Fruit fly (Drosophila melanogaster) ovary, adult (tissue): Measurements from ENCODE around the gene Ir7e.

Source experiments
- CG17801 ChIP-seq: fragments of 200-800 bp; optimal IDR thresholded peaks from 2 replicates; lab custom pipeline; 2019; ENCODE audit warnings: missing biosample characterization, mild to moderate bottlenecking, missing genetic modification characterization, moderate library complexity; ENCODE audit not compliant: partially characterized antibody

The Ir7e gene

DNA sequence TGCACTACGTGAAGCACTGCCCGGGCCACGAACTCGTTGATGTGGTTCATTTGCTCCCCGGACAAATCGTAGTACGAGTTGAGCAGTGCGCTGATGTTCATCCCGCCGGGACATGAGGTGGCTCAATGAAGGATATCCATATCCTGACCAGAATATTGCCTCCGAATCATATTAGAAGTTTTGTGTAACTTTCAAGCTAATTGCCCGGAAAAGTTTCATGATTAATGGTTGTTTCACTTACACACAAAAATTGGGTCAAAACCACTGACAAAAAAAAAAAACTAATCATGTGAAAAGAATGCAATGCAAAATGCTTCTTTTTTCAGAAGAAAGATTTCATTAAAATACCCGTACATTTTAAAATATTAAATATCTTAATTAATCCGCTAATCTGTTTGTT is at the start of gene Ir7e:
TSS of gene Ir7e (minus strand) at position 101 of the 400 bp plus-strand sequence.
- TF ChIP-seq CG17801 (GFP tag; lab: Kevin White, UChicago) = no peak

DNA sequence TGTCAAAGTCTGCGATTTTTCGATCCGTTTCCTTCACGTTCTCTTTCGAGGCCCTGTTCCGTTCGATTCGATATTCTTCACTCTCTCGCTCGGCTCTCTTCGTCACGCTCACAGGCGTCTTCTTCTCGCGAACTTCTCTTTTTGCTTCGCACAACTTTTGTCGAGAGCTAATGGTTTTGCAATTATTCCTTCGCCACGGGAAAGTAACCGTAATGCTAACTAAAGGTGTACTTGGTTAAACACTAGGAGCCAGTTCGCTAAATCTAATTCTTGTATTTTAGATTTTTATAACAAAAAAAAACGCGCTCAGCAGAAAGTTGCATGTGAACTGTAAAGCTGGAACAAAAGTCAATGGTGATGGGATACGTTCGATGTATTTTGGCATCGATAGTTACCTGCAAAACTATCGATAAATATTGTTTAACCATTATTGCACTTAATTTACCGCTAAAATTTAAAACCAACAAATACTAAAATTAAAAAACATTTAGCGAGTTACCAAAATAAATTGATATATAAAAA is 49.6 kb upstream of the Ir7e start, which contains the start of gene mahe:
TSS of gene mahe (minus strand) at position 355 of the 522 bp plus-strand sequence.
- TF ChIP-seq CG17801 (GFP tag; lab: Kevin White, UChicago) = no peak

DNA sequence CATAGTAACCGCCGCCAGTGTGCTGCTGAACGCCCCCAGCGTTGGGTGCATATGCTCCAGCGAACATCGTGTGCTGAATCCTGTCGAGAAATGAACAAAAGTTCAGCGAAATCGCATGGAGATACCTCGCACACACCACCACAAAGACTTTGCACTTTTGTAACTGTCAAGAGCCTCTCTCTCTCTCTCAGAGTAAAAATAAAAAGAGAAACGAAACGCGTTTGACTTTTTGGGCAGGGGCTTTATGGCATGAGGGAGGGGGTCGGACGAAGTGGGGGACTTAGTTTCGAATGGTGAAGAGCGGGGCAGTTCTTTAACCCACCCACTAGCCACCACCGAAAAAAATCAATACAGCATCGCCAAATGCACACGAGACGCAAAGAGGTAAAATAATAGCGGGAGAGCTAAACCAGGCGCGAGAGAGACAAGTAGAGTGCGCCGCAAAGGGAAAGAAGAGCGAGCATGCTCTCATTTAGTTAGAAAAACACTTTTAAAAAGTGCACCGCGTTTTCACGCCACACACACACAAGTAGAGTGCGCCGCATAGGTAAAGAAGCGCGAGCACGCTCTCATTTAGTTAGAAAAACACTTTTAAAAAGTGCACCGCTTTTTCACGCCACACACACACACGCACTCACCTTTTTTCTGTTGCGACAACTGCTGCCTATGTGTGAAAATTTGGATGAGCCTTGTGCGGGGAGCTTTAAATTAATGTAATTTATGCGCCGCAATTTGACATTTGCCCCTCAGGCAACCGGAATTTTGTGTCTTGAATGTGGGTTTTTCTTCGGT is 49.0 kb upstream of the Ir7e start:
- TF ChIP-seq CG17801 (GFP tag; lab: Kevin White, UChicago) = no peak

DNA sequence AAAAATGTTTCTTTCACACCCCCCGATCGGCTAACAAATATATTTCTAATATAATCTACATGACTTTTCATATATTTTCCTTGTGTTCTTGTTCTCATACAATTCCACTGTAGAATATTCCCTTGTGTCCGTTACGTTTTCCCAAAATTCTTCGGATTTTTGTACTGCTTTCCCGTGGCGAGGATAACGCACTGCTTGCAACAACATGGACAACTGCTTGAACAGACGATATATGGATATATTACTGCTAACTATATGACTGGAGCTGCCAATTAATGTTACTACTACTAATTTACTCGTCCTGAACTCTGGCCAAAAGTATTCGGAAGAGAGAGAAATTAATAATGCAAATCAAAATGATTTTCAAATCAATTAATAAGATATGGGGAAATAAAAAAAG is 43.4 kb upstream of the Ir7e start:
- no peak for TF ChIP-seq CG17801 (GFP tag; lab: Kevin White, UChicago)

DNA sequence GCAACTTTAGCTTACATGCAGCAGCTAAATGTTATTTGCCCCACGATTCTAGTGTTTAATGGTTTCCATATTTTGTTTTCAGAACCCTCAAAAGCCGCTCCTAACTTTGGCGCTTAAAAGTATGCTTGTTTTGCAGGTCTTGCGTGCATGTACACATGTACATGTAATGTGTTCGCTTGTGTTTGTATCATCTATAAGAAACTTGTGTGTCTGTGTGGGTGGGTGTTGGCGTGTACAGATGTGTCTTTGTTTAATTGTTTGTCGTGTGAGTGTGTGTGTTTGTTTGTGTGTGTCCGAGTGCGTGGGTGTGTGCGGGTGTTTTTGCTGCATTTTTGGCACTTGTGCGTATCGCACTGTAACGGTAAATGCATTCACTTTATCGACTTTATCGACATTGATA is 41.6 kb upstream of the Ir7e start:
- no peak for TF ChIP-seq CG17801 (GFP tag; lab: Kevin White, UChicago)

DNA sequence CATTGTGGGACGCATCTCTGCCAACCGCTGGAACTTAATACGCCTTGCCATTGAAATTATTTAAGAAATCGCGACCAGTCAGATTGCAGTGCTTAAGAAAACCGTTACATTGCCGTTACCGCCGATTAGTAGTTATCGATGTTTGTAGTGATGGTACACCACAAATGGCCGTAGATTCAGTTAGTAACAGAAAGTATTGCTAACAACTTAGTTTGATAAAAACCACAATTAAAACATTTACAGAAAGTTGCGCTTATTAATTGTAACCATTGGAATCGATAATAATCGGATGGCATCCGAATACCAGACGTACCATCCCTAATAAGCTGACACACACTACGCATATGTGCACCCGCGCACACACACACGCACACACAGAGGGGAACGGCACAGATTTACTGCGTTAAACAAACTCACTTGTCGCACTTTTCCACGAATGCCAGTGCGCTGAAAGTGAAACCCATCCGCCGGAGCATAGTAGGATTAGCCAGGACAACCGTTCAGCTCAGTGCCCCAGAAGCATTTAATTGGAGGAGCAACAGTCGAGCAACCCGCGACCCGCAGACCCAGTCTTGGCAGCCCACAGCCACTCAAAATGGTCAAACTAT is 38.7 kb upstream of the Ir7e start, which contains the start of the genes hdm and Ykt6:
TSS of gene hdm (minus strand) at position 51 of the 608 bp plus-strand sequence.
TSS of gene Ykt6 (plus strand) at position 329 of the 608 bp plus-strand sequence.
- TF ChIP-seq CG17801 (GFP tag; lab: Kevin White, UChicago) = peak; percentile 82

DNA sequence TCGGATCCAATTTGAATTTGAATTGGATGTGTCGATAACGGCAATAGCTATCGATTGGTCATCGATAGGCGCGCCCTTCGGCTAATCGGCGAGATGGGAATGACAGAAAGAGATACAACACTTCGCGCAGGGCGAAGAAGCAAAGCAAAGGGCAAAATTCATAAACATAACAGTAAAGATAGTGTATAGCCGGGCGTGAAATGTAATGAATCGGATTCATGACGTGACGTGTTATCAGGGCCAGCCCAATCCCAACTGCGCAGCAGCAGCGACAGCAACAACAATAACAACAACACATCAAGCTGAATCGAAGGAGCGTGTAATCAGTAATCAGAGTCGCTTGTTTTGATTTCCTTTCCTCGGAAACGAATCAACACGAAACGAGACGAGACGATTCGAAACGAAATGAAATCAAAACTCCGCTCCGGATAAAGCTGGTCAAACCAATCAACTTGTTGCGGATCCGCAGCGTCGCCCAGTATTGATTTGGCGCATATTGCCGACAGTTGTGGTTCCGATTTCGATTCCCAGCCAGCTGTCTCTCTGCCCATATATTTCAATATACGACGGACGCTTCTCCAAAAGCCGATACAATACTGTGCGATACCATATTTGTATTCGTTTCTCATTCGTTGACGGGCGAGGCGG is 30.6 kb upstream of the Ir7e start, which contains the start of gene snz:
TSS of gene snz (plus strand) at position 107 of the 648 bp plus-strand sequence.
- peak; percentile 43 for TF ChIP-seq CG17801 (GFP tag; lab: Kevin White, UChicago)

DNA sequence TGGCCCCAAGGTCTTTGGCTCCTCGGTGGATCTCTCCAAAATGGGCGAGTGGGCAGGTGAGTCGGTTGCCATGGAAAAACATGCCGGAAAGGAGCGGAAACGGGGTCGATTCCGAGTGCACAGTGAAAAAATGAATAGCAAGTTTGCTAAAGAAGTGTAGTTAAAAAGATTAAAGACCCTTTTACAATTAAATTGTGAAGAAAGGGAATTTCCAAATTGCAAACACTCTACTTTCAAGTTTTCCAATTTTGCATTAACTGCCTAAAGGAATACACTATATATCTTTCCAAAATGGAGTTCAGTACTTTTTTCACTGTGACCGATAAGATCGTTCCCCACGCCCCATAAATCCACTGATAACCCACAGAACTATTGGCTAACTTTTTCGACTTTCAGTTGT is 28.0 kb upstream of the Ir7e start:
- no peak for TF ChIP-seq CG17801 (GFP tag; lab: Kevin White, UChicago)

DNA sequence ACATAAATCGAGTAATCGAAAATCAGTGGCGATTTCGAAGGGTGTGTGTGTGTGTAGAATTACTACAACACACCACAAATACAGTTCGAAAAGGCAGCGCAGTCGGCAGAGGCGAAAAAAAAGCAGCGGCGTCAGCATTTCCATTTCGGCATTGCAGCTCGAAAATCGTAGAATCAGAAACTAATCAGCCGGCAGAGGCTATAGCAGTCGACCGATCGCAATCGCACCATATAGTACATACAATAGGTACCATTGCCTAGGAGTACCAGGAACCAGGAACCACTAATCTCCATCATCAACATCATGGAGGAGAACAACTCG is 27.6 kb upstream of the Ir7e start:
- TF ChIP-seq CG17801 (GFP tag; lab: Kevin White, UChicago) = no peak

DNA sequence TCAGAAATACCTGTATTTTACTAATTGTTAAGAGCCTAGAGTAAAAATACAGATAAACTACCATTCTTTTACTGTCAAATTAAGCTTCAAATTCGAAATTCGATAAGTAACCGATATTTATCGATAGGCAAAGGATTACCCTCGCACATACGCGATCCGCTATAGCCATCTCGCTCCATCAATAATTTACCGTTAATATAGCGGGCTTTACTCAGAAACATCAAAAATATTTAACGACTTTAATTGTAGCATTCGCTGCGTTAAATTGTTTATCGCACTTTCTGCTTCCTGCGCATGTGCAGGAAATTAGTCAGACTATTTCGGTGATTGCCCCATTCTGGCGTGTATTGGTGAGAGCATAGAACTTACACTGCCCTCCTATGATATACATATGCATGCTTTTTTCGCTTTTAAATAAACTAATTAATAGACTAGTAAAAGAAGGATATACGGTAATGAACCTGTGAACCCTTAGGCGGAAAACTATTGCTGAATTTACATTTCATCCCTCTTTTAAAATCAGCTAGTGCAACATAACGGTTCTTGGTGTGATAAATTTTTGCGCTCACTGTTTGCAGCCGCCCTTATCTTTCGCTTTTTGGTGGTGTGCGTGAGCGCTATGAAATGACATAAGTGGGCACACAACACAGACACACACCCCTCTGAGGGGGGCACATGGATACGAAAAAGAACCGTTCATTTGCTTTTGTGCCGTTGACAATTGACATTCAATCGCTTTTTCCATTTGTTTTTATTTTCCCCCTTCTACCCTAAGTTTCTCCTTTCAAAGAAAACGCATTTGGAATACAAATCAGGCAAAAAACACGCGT is 27.0 kb upstream of the Ir7e start, which contains the start of the genes dpr14 and spidey:
TSS of gene dpr14 (minus strand) at position 48 of the 830 bp plus-strand sequence.
TSS of gene spidey (plus strand) at position 693 of the 830 bp plus-strand sequence.
- TF ChIP-seq CG17801 (GFP tag; lab: Kevin White, UChicago) = peak; percentile 85

DNA sequence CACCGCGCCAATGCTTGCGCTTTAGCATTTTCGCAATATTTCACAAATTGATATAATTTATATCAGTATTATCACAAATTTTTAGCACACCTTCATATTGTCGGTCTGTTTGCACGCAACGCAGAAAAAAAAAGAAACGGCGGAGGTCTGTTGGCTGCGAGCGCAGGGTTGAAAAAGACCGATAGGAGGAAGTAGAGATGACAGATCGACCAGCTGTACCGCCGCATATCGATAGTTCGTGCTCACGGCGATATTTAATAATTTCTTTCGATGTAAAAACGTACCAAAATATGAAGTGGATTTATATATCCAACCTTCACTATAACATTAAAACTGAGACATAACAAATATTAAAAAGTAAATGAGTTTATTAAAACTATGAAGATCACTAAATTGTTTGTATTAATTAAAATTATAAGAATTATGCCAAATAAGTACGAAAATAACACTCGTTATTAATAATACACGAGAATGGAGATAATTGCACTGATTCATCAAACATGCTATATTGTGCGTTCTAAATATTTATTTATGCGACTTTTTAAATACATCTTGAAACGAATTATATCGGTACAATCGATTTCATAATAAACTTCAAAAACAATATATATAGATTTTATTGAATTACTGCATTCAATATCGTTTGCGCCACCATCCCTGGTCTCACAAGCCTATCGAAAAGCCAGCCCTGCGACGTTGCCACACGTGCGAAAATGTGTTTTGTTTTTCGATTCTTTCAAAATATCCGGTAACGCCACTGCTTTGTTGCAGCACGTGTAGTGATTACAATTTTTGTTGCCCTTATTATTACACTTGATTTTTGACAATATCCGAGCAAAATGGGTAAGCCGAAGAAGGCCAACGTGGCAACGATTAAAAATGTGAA is 19.9 kb upstream of the Ir7e start, which contains the start of the genes RpS6 and bys:
TSS of gene RpS6 (minus strand) at position 179 of the 886 bp plus-strand sequence.
TSS of gene bys (plus strand) at position 728 of the 886 bp plus-strand sequence.
- TF ChIP-seq CG17801 (GFP tag; lab: Kevin White, UChicago) = peak; percentile 78

DNA sequence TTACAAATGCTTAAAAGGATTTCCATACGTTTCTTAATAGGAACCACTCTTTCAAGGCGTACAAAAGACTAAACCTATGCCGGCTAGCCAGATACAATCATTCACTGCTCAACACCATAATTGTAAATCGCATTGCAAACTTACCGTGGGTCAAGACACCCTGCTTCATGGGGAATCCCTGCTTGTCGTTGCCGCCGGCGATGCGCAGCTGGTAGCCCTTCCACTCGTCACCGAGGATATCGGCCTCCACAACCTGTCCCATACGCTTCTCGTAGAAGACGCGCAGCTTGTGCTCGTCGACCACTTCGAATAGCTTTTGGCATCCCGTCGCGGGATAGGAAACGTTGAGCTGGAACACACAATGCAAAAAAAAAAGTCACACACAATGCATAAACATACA is 19.2 kb upstream of the Ir7e start:
- TF ChIP-seq CG17801 (GFP tag; lab: Kevin White, UChicago) = no peak
